Fruit fly (Drosophila melanogaster): ENCODE measurements around the gene CG14104.
"Not testable (repeated sequence)": the region's sequence is repeated elsewhere in the genome, so short reads cannot be mapped to it uniquely, and the experiment has no call there.

Gene CG14104

DNA sequence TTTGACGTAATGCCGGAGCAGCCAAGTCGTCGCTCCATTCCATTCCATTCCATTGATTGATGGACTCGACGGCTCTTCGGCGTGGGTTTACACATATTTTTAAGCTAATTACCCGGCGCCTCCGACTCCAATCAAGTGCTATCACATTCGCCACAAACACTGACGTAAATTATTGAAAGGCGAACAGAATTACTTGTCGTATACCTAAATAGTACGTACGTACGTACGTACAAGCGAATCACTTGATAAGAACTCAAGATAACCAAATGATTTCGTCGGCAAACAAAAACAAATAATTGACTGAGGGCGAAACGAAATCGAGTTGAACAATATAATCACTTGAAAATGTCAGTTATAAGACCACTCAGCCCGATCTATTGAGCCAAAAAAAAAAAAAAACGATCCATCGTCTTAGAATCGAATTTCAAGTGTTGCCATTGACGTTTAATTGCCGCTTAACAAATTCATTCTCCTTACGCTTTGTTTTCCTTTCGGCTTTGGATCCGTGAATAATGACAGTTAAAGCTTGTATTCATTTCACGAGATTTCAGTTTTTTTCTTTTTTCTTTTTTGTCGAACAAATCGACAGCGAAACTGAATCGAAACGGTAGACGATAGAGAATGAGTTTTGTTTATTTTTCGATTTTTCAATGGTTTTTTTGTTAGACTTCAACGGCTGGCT lies 29.6 kb downstream of the CG14104 start (continued):
- no peak for TF ChIP-seq Hr83 (GFP tag; optimal IDR thresholded peaks at IDR 0.05; ENCODE audit: poor library complexity, severe bottlenecking)
- TF ChIP-seq N (GFP tag; optimal IDR thresholded peaks at IDR 0.05), result no peak
- no peak for TF ChIP-seq Hnf4 (GFP tag; optimal IDR thresholded peaks at IDR 0.05)

DNA sequence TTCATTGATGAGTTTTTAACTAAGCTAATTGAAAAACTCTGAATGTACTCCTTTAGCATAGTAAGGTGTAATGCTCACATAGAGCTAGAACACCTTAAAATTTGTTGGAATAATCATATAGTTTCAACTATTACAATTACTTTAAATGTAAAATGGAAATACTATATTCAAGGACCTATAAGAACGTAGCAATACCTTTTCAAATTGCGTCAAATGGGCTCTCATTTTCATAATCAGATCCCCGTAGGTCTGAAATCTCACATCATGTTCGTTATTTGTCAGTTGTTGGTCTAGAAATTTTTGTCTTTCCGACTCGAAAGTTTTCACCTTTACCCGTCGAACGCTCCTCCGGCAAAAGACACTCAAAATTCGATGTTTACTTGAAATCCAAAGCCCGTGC lies 46.9 kb downstream of the CG14104 start, which contains the start of gene Vtld:
Gene Vtld (plus strand): TSS at position 301 of the 400 bp plus-strand sequence.
- TF ChIP-seq Hr83 (GFP tag; optimal IDR thresholded peaks at IDR 0.05; ENCODE audit: poor library complexity, severe bottlenecking); sage (GFP tag; optimal IDR thresholded peaks at IDR 0.05); Vsx2 (GFP tag; optimal IDR thresholded peaks at IDR 0.05; ENCODE audit: partially characterized antibody): not testable (repeated sequence)
